Worm (Caenorhabditis elegans): ENCODE data around the gene Y55D5A.4.

Y55D5A.4 gene

ce11 chrIII:3035977-3036376 is 46.1 kb upstream of the Y55D5A.4 start (continued):
- TF ChIP-seq fkh-4 (tag; optimal IDR thresholded peaks at IDR 0.05; ENCODE audit: borderline replicate concordance) (no peak), elt-3 (tag; optimal IDR thresholded peaks at IDR 0.05) (peak in 1 of 6 experiments; percentile 35), lin-39 (tag; optimal IDR thresholded peaks at IDR 0.05) (no peak), nhr-237 (tag; optimal IDR thresholded peaks at IDR 0.05) (no peak), blmp-1 (tag; optimal IDR thresholded peaks at IDR 0.05) (peak; percentile 48), ets-5 (GFP tag; IDR thresholded peaks at IDR 0.05) (no peak), nhr-90 (tag; optimal IDR thresholded peaks at IDR 0.05; ENCODE audit: poor library complexity) (peak; percentile 30), nhr-19 (GFP tag; conservative IDR thresholded peaks at IDR 0.05) (peak; percentile 24; the same call in 1 of the 2 replicates), sptf-1 (tag; optimal IDR thresholded peaks at IDR 0.05) (no peak), ceh-63 (GFP tag; optimal IDR thresholded peaks at IDR 0.05) (no peak), C16A3.4 (tag; optimal IDR thresholded peaks at IDR 0.05) (peak; percentile 4), fkh-10 (GFP tag; optimal IDR thresholded peaks at IDR 0.05) (no peak), Y116A8C.19 (tag; optimal IDR thresholded peaks at IDR 0.05; ENCODE audit: borderline replicate concordance) (no peak), nhr-11 (tag; optimal IDR thresholded peaks at IDR 0.05) (no peak), dsc-1 (tag; optimal IDR thresholded peaks at IDR 0.05) (no peak), sup-37 (GFP tag; optimal IDR thresholded peaks at IDR 0.05) (no peak), F16B12.6 (tag; optimal IDR thresholded peaks at IDR 0.05) (no peak), efl-3 (GFP tag; optimal IDR thresholded peaks at IDR 0.05) (no peak), zip-4 (GFP tag; optimal IDR thresholded peaks at IDR 0.05) (no peak), lsy-2 (tag; optimal IDR thresholded peaks at IDR 0.05) (peak; percentile 67), unc-98 (GFP tag; IDR thresholded peaks at IDR 0.05) (no peak), dpl-1 (GFP tag; optimal IDR thresholded peaks at IDR 0.05) (peak in 2 of 3 experiments; percentile 37 to 63), nhr-28 (tag; optimal IDR thresholded peaks at IDR 0.05) (no peak), unc-86 (tag; optimal IDR thresholded peaks at IDR 0.05) (peak; percentile 9), elt-2 (tag; optimal IDR thresholded peaks at IDR 0.05) (peak; percentile 1), irx-1 (tag; optimal IDR thresholded peaks at IDR 0.05) (peak; percentile 1), xbp-1 (tag; optimal IDR thresholded peaks at IDR 0.05) (peak; percentile 45), aly-2 (tag; optimal IDR thresholded peaks at IDR 0.05) (no peak), nhr-77 (tag; optimal IDR thresholded peaks at IDR 0.05) (no peak), ama-1 (optimal IDR thresholded peaks at IDR 0.05) (peak; percentile 9), ces-1 (GFP tag; optimal IDR thresholded peaks at IDR 0.05) (no peak), rnt-1 (tag; optimal IDR thresholded peaks at IDR 0.05) (no peak), pag-3 (tag; optimal IDR thresholded peaks at IDR 0.05; ENCODE audit: borderline replicate concordance, insufficient read depth) (no peak), sox-4 (tag; optimal IDR thresholded peaks at IDR 0.05) (no peak), ceh-82 (tag; optimal IDR thresholded peaks at IDR 0.05) (peak; percentile 0 to 73 (median 63)), isw-1 (GFP tag; IDR thresholded peaks at IDR 0.05) (0 out of 2 replicates have a peak, but pooled peaks have one; percentile 3), unc-130 (tag; optimal IDR thresholded peaks at IDR 0.05) (no peak), unc-62 (GFP tag; optimal IDR thresholded peaks at IDR 0.05) (no peak), lin-35 (GFP tag; optimal IDR thresholded peaks at IDR 0.05) (peak; percentile 56 to 74), swsn-7 (tag; optimal IDR thresholded peaks at IDR 0.05) (peak; percentile 59), lin-13 (GFP tag; optimal IDR thresholded peaks at IDR 0.05) (peak; percentile 37), snu-23 (GFP tag; optimal IDR thresholded peaks at IDR 0.05) (peak; percentile 77), nhr-84 (tag; optimal IDR thresholded peaks at IDR 0.05) (no peak), mdl-1 (tag; optimal IDR thresholded peaks at IDR 0.05) (peak in 1 of 2 experiments; percentile 85), nhr-12 (tag; optimal IDR thresholded peaks at IDR 0.05) (no peak), aha-1 (tag; optimal IDR thresholded peaks at IDR 0.05) (no peak), nhr-20 (tag; optimal IDR thresholded peaks at IDR 0.05) (peak; percentile 58), nhr-85 (tag) (no peak), ceh-90 (tag; optimal IDR thresholded peaks at IDR 0.05) (no peak), fkh-8 (tag; optimal IDR thresholded peaks at IDR 0.05) (peak; percentile 71), egl-27 (tag; optimal IDR thresholded peaks at IDR 0.05) (peak in 1 of 2 experiments; percentile 26), egl-13 (tag; optimal IDR thresholded peaks at IDR 0.05) (no peak), C34B4.2 (tag; optimal IDR thresholded peaks at IDR 0.05) (no peak), ceh-88 (GFP tag; IDR thresholded peaks at IDR 0.05) (no peak)

Measured in whole organism, L1 larva.